Fruit fly (Drosophila melanogaster) whole organism, embryonic: ENCODE measurements around the gene Pop5.

Source experiments
- ATbp ChIP-seq: fragments of 200-800 bp; sonication (Bioruptor generic); optimal IDR thresholded peaks from 2 replicates; lab custom pipeline; 2017; ENCODE audit warnings: missing biosample characterization, mild to moderate bottlenecking, missing genetic modification characterization, missing genetic modification reagents
- Adf1 ChIP-seq: fragments of 200-800 bp; sonication (Bioruptor generic); IDR thresholded peaks from 2 replicates; pipeline ENCODE4 v1.3.6; 2022; ENCODE audit warnings: missing biosample characterization, missing genetic modification characterization
- CG11398 ChIP-seq: fragments of 200-800 bp; sonication (Bioruptor generic); optimal IDR thresholded peaks from 2 replicates; lab custom pipeline; 2016; ENCODE audit warnings: missing biosample characterization, missing genetic modification characterization
- CG11695 ChIP-seq: fragments of 200-800 bp; sonication (Bioruptor generic); IDR thresholded peaks from 3 replicates; pipeline ENCODE4 v1.3.6; 2022; ENCODE audit warnings: missing biosample characterization, missing genetic modification characterization
- CG11723 ChIP-seq: fragments of 200-800 bp; sonication (Bioruptor generic); optimal IDR thresholded peaks from 2 replicates; lab custom pipeline; 2017; ENCODE audit warnings: missing biosample characterization, mild to moderate bottlenecking, missing genetic modification characterization
- CG1603 ChIP-seq: fragments of 200-800 bp; sonication (Bioruptor generic); optimal IDR thresholded peaks from 2 replicates; lab custom pipeline; 2019; ENCODE audit warnings: missing biosample characterization, mild to moderate bottlenecking, missing genetic modification characterization, moderate library complexity
- CG18764 ChIP-seq: fragments of 200-800 bp; sonication (Bioruptor generic); optimal IDR thresholded peaks from 3 replicates; lab custom pipeline; 2016; ENCODE audit warnings: missing biosample characterization, missing genetic modification characterization
- CG2875 ChIP-seq: fragments of 200-800 bp; sonication (Bioruptor generic); optimal IDR thresholded peaks from 2 replicates; lab custom pipeline; 2017; ENCODE audit warnings: missing biosample characterization, mild to moderate bottlenecking, missing genetic modification characterization, missing genetic modification reagents
- CG31365 ChIP-seq: fragments of 200-800 bp; sonication (Bioruptor generic); optimal IDR thresholded peaks from 2 replicates; lab custom pipeline; 2018; ENCODE audit warnings: missing biosample characterization, mild to moderate bottlenecking, missing genetic modification characterization
- CG33213 ChIP-seq: fragments of 200-800 bp; sonication (Bioruptor generic); optimal IDR thresholded peaks from 3 replicates; lab custom pipeline; 2016; ENCODE audit warnings: missing biosample characterization, missing genetic modification characterization
- CG33557 ChIP-seq: fragments of 200-800 bp; sonication (Bioruptor generic); optimal IDR thresholded peaks from 2 replicates; lab custom pipeline; 2019; ENCODE audit warnings: missing biosample characterization, mild to moderate bottlenecking, missing genetic modification characterization, moderate library complexity
- CG34224 ChIP-seq: fragments of 200-800 bp; sonication (Bioruptor generic); IDR thresholded peaks from 3 replicates; pipeline ENCODE4 v1.3.6; 2022; ENCODE audit warnings: missing biosample characterization, missing genetic modification characterization; ENCODE audit not compliant: partially characterized antibody
- CG3847 ChIP-seq: fragments of 200-800 bp; sonication (Bioruptor generic); IDR thresholded peaks from 2 replicates; pipeline ENCODE4 v1.3.6; 2022; ENCODE audit warnings: missing biosample characterization, missing genetic modification characterization
- CG42726 ChIP-seq: fragments of 200-800 bp; sonication (Bioruptor generic); IDR thresholded peaks from 2 replicates; pipeline ENCODE4 v1.3.6; 2022; ENCODE audit warnings: missing biosample characterization, missing genetic modification characterization; ENCODE audit not compliant: partially characterized antibody
- CG6813 ChIP-seq: fragments of 200-800 bp; sonication (Bioruptor generic); optimal IDR thresholded peaks from 2 replicates; lab custom pipeline; 2017; ENCODE audit warnings: missing biosample characterization, missing genetic modification characterization, mild to moderate bottlenecking, moderate library complexity, missing genetic modification reagents
- CG8478 ChIP-seq: fragments of >200 bp; optimal IDR thresholded peaks from 2 replicates; lab custom pipeline; 2018
- Ets65A ChIP-seq: fragments of 200-800 bp; sonication (Bioruptor generic); peaks from one replicate; lab custom pipeline; 2016; ENCODE audit warnings: missing biosample characterization, missing genetic modification characterization
- HHEX ChIP-seq: fragments of 200-800 bp; sonication (Bioruptor generic); optimal IDR thresholded peaks from 3 replicates; lab custom pipeline; 2017; ENCODE audit warnings: missing biosample characterization, mild to moderate bottlenecking, missing genetic modification characterization, missing genetic modification reagents
- Hmx ChIP-seq: fragments of 200-800 bp; sonication (Bioruptor generic); optimal IDR thresholded peaks from 2 replicates; lab custom pipeline; 2016; ENCODE audit warnings: missing biosample characterization, missing genetic modification characterization
- Jarid2 ChIP-seq: fragments of 200-800 bp; sonication (Bioruptor generic); optimal IDR thresholded peaks from 3 replicates; lab custom pipeline; 2017; ENCODE audit warnings: mild to moderate bottlenecking, missing biosample characterization, missing genetic modification reagents, missing genetic modification characterization
- Max ChIP-seq: fragments of 200-800 bp; sonication (Bioruptor generic); optimal IDR thresholded peaks from 2 replicates; lab custom pipeline; 2016; ENCODE audit warnings: missing biosample characterization, mild to moderate bottlenecking, missing genetic modification characterization
- Mes4 ChIP-seq: fragments of 200-800 bp; sonication (Bioruptor generic); optimal IDR thresholded peaks from 2 replicates; lab custom pipeline; 2016; ENCODE audit warnings: missing biosample characterization, missing genetic modification characterization
- Rx ChIP-seq: fragments of 200-800 bp; sonication (Bioruptor generic); IDR thresholded peaks from 2 replicates; pipeline ENCODE4 v1.3.6; 2022; ENCODE audit warnings: missing biosample characterization, missing genetic modification characterization
- Vsx1 ChIP-seq: fragments of 200-800 bp; sonication (Bioruptor generic); optimal IDR thresholded peaks from 2 replicates; lab custom pipeline; 2017; ENCODE audit warnings: missing biosample characterization, mild to moderate bottlenecking, missing genetic modification characterization, missing genetic modification reagents
- ab ChIP-seq: fragments of 200-800 bp; sonication (Bioruptor generic); optimal IDR thresholded peaks from 2 replicates; lab custom pipeline; 2016; ENCODE audit warnings: missing biosample characterization, missing genetic modification characterization
- aop ChIP-seq: fragments of 200-800 bp; sonication (Bioruptor generic); IDR thresholded peaks from 2 replicates; pipeline ENCODE4 v1.3.6; 2022; ENCODE audit warnings: missing biosample characterization, missing genetic modification characterization
- cad ChIP-seq: fragments of >200 bp; optimal IDR thresholded peaks from 2 replicates; lab custom pipeline; 2017; ENCODE audit warnings: missing biosample characterization, missing genetic modification characterization
- dpn ChIP-seq, 2 experiments: fragments of 200-800 bp; sonication (Bioruptor generic); optimal IDR thresholded peaks; 3 replicates each; lab custom pipeline; 2016; ENCODE audit warnings: missing biosample characterization in 2 of 2, missing genetic modification characterization in 2 of 2
- ems ChIP-seq: fragments of 200-800 bp; sonication (Bioruptor generic); optimal IDR thresholded peaks from 3 replicates; lab custom pipeline; 2016; ENCODE audit warnings: missing biosample characterization, missing genetic modification characterization
- fd102C ChIP-seq: fragments of 200-800 bp; sonication (Bioruptor generic); optimal IDR thresholded peaks from 2 replicates; lab custom pipeline; 2018; ENCODE audit warnings: missing biosample characterization, mild to moderate bottlenecking, missing genetic modification characterization, moderate library complexity
- fru ChIP-seq: fragments of >200 bp; optimal IDR thresholded peaks from 2 replicates; lab custom pipeline; 2017
- ftz-f1 ChIP-seq: fragments of 200-800 bp; sonication (Bioruptor generic); optimal IDR thresholded peaks from 2 replicates; lab custom pipeline; 2016; ENCODE audit warnings: missing biosample characterization, missing genetic modification characterization
- fu2 ChIP-seq: fragments of 200-800 bp; sonication (Bioruptor generic); optimal IDR thresholded peaks from 2 replicates; lab custom pipeline; 2016; ENCODE audit warnings: missing biosample characterization, missing genetic modification characterization
- gce ChIP-seq: fragments of 200-800 bp; sonication (Bioruptor generic); IDR thresholded peaks from 3 replicates; pipeline ENCODE4 v1.3.6; 2022; ENCODE audit warnings: missing biosample characterization, missing genetic modification characterization
- gcm2 ChIP-seq: fragments of 200-800 bp; sonication (Bioruptor generic); optimal IDR thresholded peaks from 2 replicates; lab custom pipeline; 2016; ENCODE audit warnings: missing biosample characterization, missing genetic modification characterization
- grau ChIP-seq: fragments of 200-800 bp; optimal IDR thresholded peaks from 3 replicates; lab custom pipeline; 2019; ENCODE audit warnings: missing biosample characterization, mild to moderate bottlenecking, missing genetic modification characterization, moderate library complexity
- insv ChIP-seq, 2 experiments: fragments of 200-800 bp; sonication (Bioruptor generic); optimal IDR thresholded peaks; 3 replicates each; lab custom pipeline; 2016 to 2018; ENCODE audit warnings: missing biosample characterization in 2 of 2, missing genetic modification characterization in 2 of 2
- jigr1 ChIP-seq: fragments of 200-800 bp; sonication (Bioruptor generic); IDR thresholded peaks from 3 replicates; pipeline ENCODE4 v1.3.6; 2022; ENCODE audit warnings: missing biosample characterization, missing genetic modification characterization
- jing ChIP-seq: fragments of 200-800 bp; sonication (Bioruptor generic); optimal IDR thresholded peaks from 2 replicates; lab custom pipeline; 2018; ENCODE audit warnings: missing biosample characterization, mild to moderate bottlenecking, missing genetic modification characterization
- nau ChIP-seq: fragments of 200-800 bp; sonication (Bioruptor generic); optimal IDR thresholded peaks from 3 replicates; lab custom pipeline; 2017; ENCODE audit warnings: missing biosample characterization, mild to moderate bottlenecking, missing genetic modification characterization, missing genetic modification reagents
- pita ChIP-seq: fragments of 200-800 bp; sonication (Bioruptor generic); optimal IDR thresholded peaks from 2 replicates; lab custom pipeline; 2017; ENCODE audit warnings: missing biosample characterization, mild to moderate bottlenecking, missing genetic modification characterization
- sc ChIP-seq, 3 experiments: fragments of >200 bp in 2 of 3; fragments of 200-800 bp in 1 of 3; sonication (Bioruptor generic) in 1 of 3; optimal IDR thresholded peaks; 2 replicates in 2 of 3; 3 replicates in 1 of 3; lab custom pipeline; 2017; ENCODE audit warnings: mild to moderate bottlenecking in 1 of 3, missing biosample characterization in 1 of 3, missing genetic modification characterization in 1 of 3, missing genetic modification reagents in 1 of 3
- schlank ChIP-seq: fragments of 200-800 bp; sonication (Bioruptor generic); optimal IDR thresholded peaks from 2 replicates; lab custom pipeline; 2018; ENCODE audit warnings: missing biosample characterization, mild to moderate bottlenecking, missing genetic modification characterization
- sd ChIP-seq: fragments of 200-800 bp; sonication (Bioruptor generic); optimal IDR thresholded peaks from 3 replicates; lab custom pipeline; 2018; ENCODE audit warnings: missing biosample characterization, mild to moderate bottlenecking, missing genetic modification characterization, moderate library complexity
- sima ChIP-seq: fragments of 200-800 bp; sonication (Bioruptor generic); optimal IDR thresholded peaks from 2 replicates; lab custom pipeline; 2016; ENCODE audit warnings: missing biosample characterization, missing genetic modification characterization
- sob ChIP-seq: fragments of 200-800 bp; sonication (Bioruptor generic); IDR thresholded peaks from 2 replicates; pipeline ENCODE4 v1.3.6; 2022; ENCODE audit warnings: missing biosample characterization, missing genetic modification characterization
- sr ChIP-seq: fragments of 200-800 bp; sonication (Bioruptor generic); IDR thresholded peaks from 3 replicates; pipeline ENCODE4 v1.3.6; 2022; ENCODE audit warnings: missing biosample characterization, missing genetic modification characterization
- ssp ChIP-seq: fragments of 200-800 bp; sonication (Bioruptor generic); IDR thresholded peaks from 2 replicates; pipeline ENCODE4 v1.3.6; 2022; ENCODE audit warnings: missing biosample characterization, missing genetic modification characterization
- zfh2 ChIP-seq: fragments of 200-800 bp; sonication (Bioruptor generic); optimal IDR thresholded peaks from 2 replicates; lab custom pipeline; 2016; ENCODE audit warnings: missing biosample characterization, missing genetic modification characterization

Pop5 gene

DNA sequence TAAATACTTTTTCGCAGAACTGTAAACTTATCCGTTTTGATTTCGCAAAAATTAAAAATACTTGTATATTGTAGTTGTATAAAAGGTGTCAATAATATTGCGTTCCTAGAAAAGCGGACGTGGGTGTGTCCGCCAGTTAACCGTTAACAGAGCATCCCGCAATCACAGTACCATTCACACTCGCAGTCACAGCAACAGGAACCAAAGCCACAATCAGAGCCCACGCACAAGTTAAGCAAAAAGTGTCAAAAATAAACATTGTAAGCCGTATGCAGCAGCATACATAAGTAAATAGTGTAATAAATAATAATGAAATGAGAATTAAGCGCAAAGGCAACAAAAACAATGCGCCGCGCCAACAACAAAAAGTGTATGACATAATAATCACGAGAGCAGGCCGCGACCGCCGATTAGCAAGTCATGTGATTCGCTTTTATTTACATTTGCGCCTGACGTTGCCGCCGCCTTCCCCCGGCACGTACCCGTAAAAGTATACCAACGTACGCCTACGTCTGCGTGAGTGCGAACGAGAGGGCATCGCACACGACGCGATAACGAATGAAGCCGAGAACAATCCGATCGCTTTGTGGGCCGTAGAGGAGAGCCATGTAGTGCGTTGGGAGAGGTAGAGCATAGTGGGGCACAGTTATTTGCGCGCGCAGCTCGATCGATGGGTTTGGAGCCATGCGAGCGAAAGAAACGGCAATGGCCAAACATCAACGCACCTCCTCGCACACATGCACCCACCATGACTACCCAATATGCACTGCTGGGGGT is 34.9 kb downstream of the Pop5 start (continued):
- TF ChIP-seq sd (peak; percentile 93), grau (tag; lab: Kevin White, UChicago) (peak; percentile 49), CG31365 (tag; lab: Kevin White, UChicago) (no peak), pita (GFP tag; lab: Kevin White, UChicago) (no peak), insv (GFP tag; optimal IDR thresholded peaks at IDR 0.05; lab: Kevin White, UChicago) (peak in 1 of 2 experiments; percentile 39), sob (GFP tag; lab: Robert Waterston, UW) (peak; percentile 18; the same call in 1 of the 2 replicates), cad (GFP tag; lab: Kevin White, UChicago) (no peak), CG11723 (GFP tag; lab: Kevin White, UChicago) (peak; percentile 3), ems (GFP tag; lab: Kevin White, UChicago) (no peak), dpn (GFP tag; optimal IDR thresholded peaks at IDR 0.05; lab: Kevin White, UChicago) (peak in 1 of 2 experiments; percentile 27), Rx (GFP tag; lab: Robert Waterston, UW) (peak; percentile 44), sc (optimal IDR thresholded peaks at IDR 0.05; lab: Kevin White, UChicago) (no peak), sc (GFP tag; optimal IDR thresholded peaks at IDR 0.05; lab: Kevin White, UChicago) (no peak), CG11695 (GFP tag; lab: Robert Waterston, UW) (peak; percentile 50; the same call in 2 of the 3 replicates), HHEX (GFP tag; lab: Kevin White, UChicago) (peak; percentile 40), CG42726 (GFP tag; lab: Robert Waterston, UW) (peak; percentile 67; the same call in 1 of the 2 replicates), ab (GFP tag; lab: Kevin White, UChicago) (peak; percentile 25), fu2 (peak; percentile 13), CG11398 (GFP tag; lab: Kevin White, UChicago) (no peak), CG1603 (tag; lab: Kevin White, UChicago) (peak; percentile 34), schlank (no peak), sima (no peak), gcm2 (GFP tag; lab: Kevin White, UChicago) (peak; percentile 34), CG33557 (peak; percentile 11), CG2875 (GFP tag; lab: Kevin White, UChicago) (no peak), sr (peak; percentile 95), Mes4 (GFP tag; lab: Kevin White, UChicago) (no peak), fd102C (GFP tag; lab: Kevin White, UChicago) (no peak), ATbp (peak; percentile 58), gce (GFP tag; lab: Robert Waterston, UW) (0 out of 3 replicates have a peak, but pooled peaks have one; percentile 44), jing (GFP tag; lab: Kevin White, UChicago) (peak; percentile 18), CG18764 (GFP tag; lab: Kevin White, UChicago) (no peak), zfh2 (GFP tag; lab: Kevin White, UChicago) (peak; percentile 31), fru (no peak), Jarid2 (GFP tag; lab: Kevin White, UChicago) (peak; percentile 25), CG6813 (GFP tag; lab: Kevin White, UChicago) (peak; percentile 17), CG33213 (GFP tag; lab: Kevin White, UChicago) (no peak), aop (GFP tag; lab: Robert Waterston, UW) (no peak), Adf1 (GFP tag; lab: Robert Waterston, UW) (peak; percentile 92), jigr1 (GFP tag; lab: Robert Waterston, UW) (no peak), nau (GFP tag; lab: Kevin White, UChicago) (peak; percentile 14), Max (GFP tag; lab: Kevin White, UChicago) (peak; percentile 41), Ets65A (peak; percentile 91), CG34224 (GFP tag; lab: Robert Waterston, UW) (peak; percentile 51; the same call in 1 of the 3 replicates), Hmx (GFP tag; lab: Kevin White, UChicago) (no peak), CG3847 (GFP tag; lab: Robert Waterston, UW) (peak; percentile 9; the same call in 1 of the 2 replicates), CG8478 (lab: Kevin White, UChicago) (peak; percentile 84), ftz-f1 (peak; percentile 80), Vsx1 (GFP tag; lab: Kevin White, UChicago) (peak; percentile 73), ssp (GFP tag; lab: Robert Waterston, UW) (no peak)
